Worm (Caenorhabditis elegans): ENCODE results near the gene C09G9.5.

The C09G9.5 gene

DNA sequence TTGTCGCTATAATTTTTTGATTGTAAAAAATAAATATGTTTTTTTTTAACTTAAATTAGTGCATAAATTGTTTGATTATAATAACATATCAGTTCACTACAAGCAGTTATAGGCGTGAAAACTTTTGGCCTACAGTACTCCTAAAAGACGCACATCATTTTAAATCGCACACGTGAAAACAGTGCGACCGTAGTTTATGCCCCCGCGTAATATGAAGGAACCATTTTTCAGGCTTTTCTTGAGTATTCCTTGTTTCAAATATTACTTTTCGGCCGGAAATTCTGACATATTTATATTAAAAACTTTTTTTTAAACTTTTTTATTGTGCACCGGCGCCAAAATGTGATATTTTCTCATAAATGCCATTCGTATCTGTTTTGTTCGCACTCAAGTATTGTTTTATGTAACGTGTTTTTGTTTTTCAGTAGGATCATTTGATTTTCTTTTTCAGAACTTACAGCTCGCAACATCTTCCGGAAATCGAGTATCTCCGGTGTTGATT, 2.2 kb downstream of the C09G9.5 start, which contains the start of gene oma-1 (continued):
- TF ChIP-seq atf-7 (tag; optimal IDR thresholded peaks at IDR 0.05) (no peak), zim-3 (tag; optimal IDR thresholded peaks at IDR 0.05) (no peak), T07F8.4 (tag; optimal IDR thresholded peaks at IDR 0.05) (no peak), ceh-91 (GFP tag; IDR thresholded peaks at IDR 0.05) (peak; percentile 91), ceh-100 (GFP tag; IDR thresholded peaks at IDR 0.05) (0 out of 2 replicates have a peak, but pooled peaks have one; percentile 13), aptf-3 (GFP tag; IDR thresholded peaks at IDR 0.05) (no peak), cebp-2 (GFP tag; IDR thresholded peaks at IDR 0.05) (no peak), unc-130 (GFP tag; optimal IDR thresholded peaks at IDR 0.05) (peak; percentile 44), rec-8 (tag; optimal IDR thresholded peaks at IDR 0.05) (no peak)

DNA sequence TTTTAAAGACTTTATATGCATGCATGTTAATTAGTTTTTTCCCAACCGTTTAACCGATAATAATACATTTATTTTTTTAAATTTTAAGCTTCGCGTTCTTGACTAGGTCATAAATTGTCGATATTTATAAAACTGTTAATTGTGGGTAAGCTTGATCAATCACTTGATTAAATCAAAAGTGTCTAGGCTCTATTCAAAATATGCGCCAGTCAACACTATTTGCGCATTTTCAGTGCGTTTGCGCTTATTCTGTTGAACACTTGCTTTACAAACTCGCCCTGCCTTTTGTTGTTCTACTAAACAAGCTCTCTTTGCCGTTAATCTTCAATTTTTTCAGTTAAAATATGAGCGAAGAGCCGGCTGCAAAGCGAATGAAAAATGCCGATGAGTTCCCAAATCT, 4.8 kb downstream of the C09G9.5 start, which contains the start of gene spr-2:
Gene spr-2 (plus strand): TSS at position 332 of the 400 bp plus-strand sequence.
- TF ChIP-seq repo-1 (tag; optimal IDR thresholded peaks at IDR 0.05) (peak; percentile 30), B0336.3 (GFP tag; IDR thresholded peaks at IDR 0.05) (peak; percentile 49), somi-1 (GFP tag; optimal IDR thresholded peaks at IDR 0.05) (no peak), Y95B8A.8 (GFP tag; IDR thresholded peaks at IDR 0.05) (0 out of 2 replicates have a peak, but pooled peaks have one; percentile 47), mcd-1 (GFP tag; IDR thresholded peaks at IDR 0.05) (peak; percentile 53; the same call in 1 of the 2 replicates), ekl-4 (GFP tag; IDR thresholded peaks at IDR 0.05) (0 out of 2 replicates have a peak, but pooled peaks have one; percentile 13), lin-40 (tag; optimal IDR thresholded peaks at IDR 0.05) (peak; percentile 55), snpc-4 (GFP tag; optimal IDR thresholded peaks at IDR 0.05) (no peak), snpc-4 (tag; optimal IDR thresholded peaks at IDR 0.05) (peak; percentile 34 to 68 (median 43)), chd-7 (tag; optimal IDR thresholded peaks at IDR 0.05) (no peak), rcor-1 (GFP tag; IDR thresholded peaks at IDR 0.05) (peak; percentile 21; the same call in 1 of the 2 replicates), akir-1 (GFP tag; optimal IDR thresholded peaks at IDR 0.05) (no peak), mxl-1 (tag; optimal IDR thresholded peaks at IDR 0.05) (no peak), ZK185.1 (tag; optimal IDR thresholded peaks at IDR 0.05; ENCODE audit: poor library complexity, severe bottlenecking) (peak; percentile 44), nhr-179 (tag; optimal IDR thresholded peaks at IDR 0.05) (no peak), him-1 (tag; optimal IDR thresholded peaks at IDR 0.05) (no peak), aptf-3 (GFP tag; IDR thresholded peaks at IDR 0.05) (0 out of 2 replicates have a peak, but pooled peaks have one; percentile 53), let-526 (GFP tag; IDR thresholded peaks at IDR 0.05) (no peak), hrde-1 (tag; optimal IDR thresholded peaks at IDR 0.05; ENCODE audit: borderline replicate concordance) (peak; percentile 56), pha-4 (tag; optimal IDR thresholded peaks at IDR 0.05) (no peak), F39B2.1 (GFP tag; IDR thresholded peaks at IDR 0.05) (no peak), ceh-27 (GFP tag; optimal IDR thresholded peaks at IDR 0.05) (peak; percentile 44), attf-3 (GFP tag; conservative IDR thresholded peaks at IDR 0.05) (peak; percentile 58), F22D6.2 (tag; optimal IDR thresholded peaks at IDR 0.05) (no peak), madf-6 (GFP tag; IDR thresholded peaks at IDR 0.05) (peak; percentile 36; the same call in 1 of the 2 replicates), dpl-1 (GFP tag; optimal IDR thresholded peaks at IDR 0.05) (peak; percentile 42), nhr-27 (tag; optimal IDR thresholded peaks at IDR 0.05) (no peak), lsl-1 (GFP tag; optimal IDR thresholded peaks at IDR 0.05) (peak; percentile 42), attf-5 (GFP tag; optimal IDR thresholded peaks at IDR 0.05) (peak; percentile 84), ztf-18 (tag; optimal IDR thresholded peaks at IDR 0.05) (peak; percentile 92), B0019.2 (GFP tag; conservative IDR thresholded peaks at IDR 0.05) (no peak), cebp-1 (GFP tag; IDR thresholded peaks at IDR 0.05) (no peak), cebp-1 (tag; optimal IDR thresholded peaks at IDR 0.05) (peak; percentile 43), madf-8 (GFP tag; conservative IDR thresholded peaks at IDR 0.05) (no peak), egl-44 (GFP tag; IDR thresholded peaks at IDR 0.05) (no peak), B0035.1 (tag; optimal IDR thresholded peaks at IDR 0.05) (no peak), dox-1 (GFP tag; IDR thresholded peaks at IDR 0.05) (peak; percentile 55), lin-54 (GFP tag; optimal IDR thresholded peaks at IDR 0.05) (peak; percentile 85), dpff-1 (tag; optimal IDR thresholded peaks at IDR 0.05) (peak; percentile 35)

All from whole organism, young adult.